Fruit fly (Drosophila melanogaster) whole organism: ENCODE measurements around the gene CG2519.

Experiments used
- CG8478 ChIP-seq: fragments of >200 bp; optimal IDR thresholded peaks from 2 replicates; lab custom pipeline; 2018; ENCODE audit warnings: inconsistent platforms
- EcR ChIP-seq, 2 experiments: fragments of >200 bp; optimal IDR thresholded peaks; 2 replicates each; lab custom pipeline; 2017; ENCODE audit warnings: missing biosample characterization in 2 of 2, missing genetic modification characterization in 2 of 2, missing genetic modification reagents in 2 of 2
- pan ChIP-seq: fragments of >200 bp; optimal IDR thresholded peaks from 2 replicates; lab custom pipeline; 2017
- psq ChIP-seq: fragments of >200 bp; optimal IDR thresholded peaks from 2 replicates; lab custom pipeline; 2017
- usp ChIP-seq: fragments of >200 bp; optimal IDR thresholded peaks from 2 replicates; lab custom pipeline; 2017; ENCODE audit warnings: missing biosample characterization, missing genetic modification characterization, mixed read lengths

DNA sequence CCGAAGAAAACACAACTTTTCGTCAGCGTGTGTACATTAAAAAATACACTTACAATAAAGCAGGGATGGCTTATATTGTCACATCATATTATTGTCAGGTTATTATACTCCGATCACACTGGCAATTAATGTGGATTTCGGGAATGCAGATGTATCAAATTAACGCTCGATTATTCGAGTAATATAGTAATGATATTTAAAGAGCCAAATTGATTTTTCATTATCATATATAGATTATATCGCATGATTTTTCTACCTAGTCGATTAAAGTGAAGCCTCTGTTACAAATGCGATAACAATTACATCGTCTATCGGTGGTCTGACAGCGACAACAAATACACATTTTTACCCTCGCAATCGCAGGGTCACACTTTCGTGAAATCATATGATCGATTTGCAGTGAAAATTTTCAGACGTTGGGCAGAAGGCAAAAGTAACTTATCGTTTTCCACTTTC lies 43.9 kb upstream of the CG2519 start, which contains the start of the genes noi and Vha26:
- TF ChIP-seq CG8478 (lab: Kevin White, UChicago) (no peak), EcR (GFP tag; optimal IDR thresholded peaks at IDR 0.05; lab: Kevin White, UChicago) (no peak), usp (no peak), pan (lab: Kevin White, UChicago) (no peak), psq (lab: Kevin White, UChicago) (no peak)
